Worm (Caenorhabditis elegans): Measurements from ENCODE around the gene mrpl-11.
A peak's percentile ranks its signal among the peaks of the same experiment; 100 is the strongest.

The mrpl-11 gene

DNA sequence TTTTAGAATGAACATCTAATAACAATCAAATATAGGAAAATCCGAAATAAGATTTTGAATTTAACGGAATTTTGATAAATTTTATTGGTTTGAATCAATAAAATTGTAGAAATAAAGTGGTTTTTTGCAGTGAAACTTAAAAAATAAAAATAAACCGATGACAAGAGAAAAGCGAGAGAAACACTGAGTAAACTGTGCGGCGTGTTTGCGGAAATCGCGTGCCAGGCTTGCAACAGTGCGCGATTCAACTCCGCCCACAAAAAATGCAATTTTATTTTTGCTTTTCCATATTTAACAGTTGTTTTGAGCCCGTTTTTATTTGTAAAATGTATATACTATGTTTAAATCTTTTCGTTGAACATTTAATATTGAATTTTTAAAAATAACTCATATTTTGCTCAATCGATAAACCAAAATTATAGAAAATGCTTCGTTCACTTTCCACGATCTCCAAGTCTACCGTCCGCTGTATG lies 50.5 kb downstream of the mrpl-11 start, which contains the start of gene mtss-1:
Gene mtss-1, plus strand, starts transcription at position 423 of the 473 bp plus-strand sequence.
- no peak for TF ChIP-seq hsf-1 (GFP tag; IDR thresholded peaks at IDR 0.05)
- no peak for TF ChIP-seq ceh-40 (GFP tag; IDR thresholded peaks at IDR 0.05)
- peak; percentile 11 for TF ChIP-seq snpc-1.1 (tag; optimal IDR thresholded peaks at IDR 0.05; ENCODE audit: insufficient read depth)
- TF ChIP-seq unc-62 (GFP tag; optimal IDR thresholded peaks at IDR 0.05): no peak
- TF ChIP-seq ceh-27 (GFP tag; optimal IDR thresholded peaks at IDR 0.05): no peak
- TF ChIP-seq egl-44 (GFP tag; IDR thresholded peaks at IDR 0.05): no peak
- peak; percentile 60; the same call in 1 of the 2 replicates for TF ChIP-seq madf-6 (GFP tag; IDR thresholded peaks at IDR 0.05)
- no peak for TF ChIP-seq let-526 (GFP tag; IDR thresholded peaks at IDR 0.05)
- peak; percentile 44 for TF ChIP-seq snpc-3.4 (tag; optimal IDR thresholded peaks at IDR 0.05)
- no peak for TF ChIP-seq cebp-1 (GFP tag; IDR thresholded peaks at IDR 0.05)
- TF ChIP-seq cebp-1 (tag; optimal IDR thresholded peaks at IDR 0.05): peak; percentile 62
- no peak for TF ChIP-seq chd-7 (tag; optimal IDR thresholded peaks at IDR 0.05)
- TF ChIP-seq rcor-1 (GFP tag; IDR thresholded peaks at IDR 0.05): no peak; the same call in 1 of the 2 replicates
- TF ChIP-seq xnd-1 (tag; optimal IDR thresholded peaks at IDR 0.05): peak; percentile 31
- TF ChIP-seq nfya-2 (GFP tag; IDR thresholded peaks at IDR 0.05): no peak
- TF ChIP-seq attf-5 (GFP tag; optimal IDR thresholded peaks at IDR 0.05): peak; percentile 37
- TF ChIP-seq rpc-1 (optimal IDR thresholded peaks at IDR 0.05): peak; percentile 41
- no peak for TF ChIP-seq rpc-1 (tag; optimal IDR thresholded peaks at IDR 0.05)
- no peak for TF ChIP-seq T07F8.4 (tag; optimal IDR thresholded peaks at IDR 0.05)
- TF ChIP-seq T26A5.8 (tag; optimal IDR thresholded peaks at IDR 0.05): no peak
- no peak for TF ChIP-seq die-1 (tag; optimal IDR thresholded peaks at IDR 0.05)
- peak; percentile 3 for TF ChIP-seq snpc-4 (GFP tag; optimal IDR thresholded peaks at IDR 0.05)
- TF ChIP-seq snpc-4 (tag; optimal IDR thresholded peaks at IDR 0.05): peak in 2 of 4 experiments; percentile 33 to 53
- TF ChIP-seq mcd-1 (GFP tag; IDR thresholded peaks at IDR 0.05): peak; percentile 54
- TF ChIP-seq D2030.7 (GFP tag; IDR thresholded peaks at IDR 0.05): 0 out of 2 replicates have a peak, but pooled peaks have one; percentile 17
- TF ChIP-seq nhr-179 (tag; optimal IDR thresholded peaks at IDR 0.05): no peak
- TF ChIP-seq hmg-1.2 (GFP tag; IDR thresholded peaks at IDR 0.05): peak; percentile 35; the same call in 1 of the 2 replicates
- TF ChIP-seq hrde-1 (tag; optimal IDR thresholded peaks at IDR 0.05; ENCODE audit: borderline replicate concordance): no peak
- TF ChIP-seq F49E8.2 (tag; optimal IDR thresholded peaks at IDR 0.05; ENCODE audit: insufficient read depth): peak; percentile 9
- peak in 1 of 2 experiments; percentile 13 for TF ChIP-seq let-607 (tag; optimal IDR thresholded peaks at IDR 0.05)
- TF ChIP-seq fkh-3 (tag; optimal IDR thresholded peaks at IDR 0.05): no peak
- peak; percentile 61 for TF ChIP-seq dox-1 (GFP tag; IDR thresholded peaks at IDR 0.05)
- no peak for TF ChIP-seq tbx-9 (tag; optimal IDR thresholded peaks at IDR 0.05; ENCODE audit: borderline replicate concordance)
- no peak for TF ChIP-seq Y79H2A.3 (GFP tag; conservative IDR thresholded peaks at IDR 0.05)
- no peak for TF ChIP-seq aptf-3 (GFP tag; IDR thresholded peaks at IDR 0.05)
- peak; percentile 8 for TF ChIP-seq unc-130 (GFP tag; optimal IDR thresholded peaks at IDR 0.05)
- TF ChIP-seq nhr-80 (tag; optimal IDR thresholded peaks at IDR 0.05): peak; percentile 27
- no peak for TF ChIP-seq madf-8 (GFP tag; conservative IDR thresholded peaks at IDR 0.05)
- TF ChIP-seq F10E7.11 (tag; optimal IDR thresholded peaks at IDR 0.05): no peak
- no peak for TF ChIP-seq Y53G8AR.9 (GFP tag; conservative IDR thresholded peaks at IDR 0.05)
- no peak for TF ChIP-seq ztf-26 (tag; optimal IDR thresholded peaks at IDR 0.05)
- no peak for TF ChIP-seq B0336.3 (GFP tag; IDR thresholded peaks at IDR 0.05)
- TF ChIP-seq snpc-1.3 (tag; optimal IDR thresholded peaks at IDR 0.05; ENCODE audit: insufficient read depth): peak; percentile 84
- TF ChIP-seq mel-28 (tag; optimal IDR thresholded peaks at IDR 0.05; ENCODE audit: borderline replicate concordance): no peak
- no peak for TF ChIP-seq B0019.2 (GFP tag; conservative IDR thresholded peaks at IDR 0.05)
- TF ChIP-seq lin-54 (GFP tag; optimal IDR thresholded peaks at IDR 0.05): peak; percentile 30
- TF ChIP-seq zim-3 (tag; optimal IDR thresholded peaks at IDR 0.05): no peak
- no peak for TF ChIP-seq repo-1 (tag; optimal IDR thresholded peaks at IDR 0.05)
